Fruit fly (Drosophila melanogaster) whole organism, embryonic: ENCODE results near the gene Naa20A.

Experiments used
- Ada2b ChIP-seq: fragments of 200-800 bp; sonication (Bioruptor generic); IDR thresholded peaks from 2 replicates; pipeline ENCODE4 v1.3.6; 2022; ENCODE audit warnings: missing biosample characterization, missing genetic modification characterization
- Bgb ChIP-seq: fragments of 200-800 bp; sonication (Bioruptor generic); IDR thresholded peaks from 2 replicates; pipeline ENCODE4 v1.3.6; 2022; ENCODE audit warnings: missing biosample characterization, missing genetic modification characterization; ENCODE audit not compliant: partially characterized antibody
- CG10654 ChIP-seq: fragments of 200-800 bp; sonication (Bioruptor generic); optimal IDR thresholded peaks from 2 replicates; lab custom pipeline; 2016; ENCODE audit warnings: missing biosample characterization, missing genetic modification characterization
- CG10979 ChIP-seq: fragments of 200-800 bp; sonication (Bioruptor generic); optimal IDR thresholded peaks from 2 replicates; lab custom pipeline; 2018; ENCODE audit warnings: missing biosample characterization, mild to moderate bottlenecking, missing genetic modification characterization, moderate library complexity
- CG15696 ChIP-seq: fragments of 200-800 bp; sonication (Bioruptor generic); optimal IDR thresholded peaks from 2 replicates; lab custom pipeline; 2019; ENCODE audit warnings: missing biosample characterization, mild to moderate bottlenecking, missing genetic modification characterization, moderate library complexity
- CG16813 ChIP-seq: fragments of 200-800 bp; sonication (Bioruptor generic); IDR thresholded peaks from 3 replicates; pipeline ENCODE4 v1.3.6; 2022; ENCODE audit warnings: missing biosample characterization, missing genetic modification characterization; ENCODE audit not compliant: partially characterized antibody
- CG17186 ChIP-seq: fragments of 200-800 bp; sonication (Bioruptor generic); optimal IDR thresholded peaks from 3 replicates; lab custom pipeline; 2017; ENCODE audit warnings: missing biosample characterization, missing genetic modification reagents, missing genetic modification characterization
- CG17385 ChIP-seq: fragments of 200-800 bp; sonication (Bioruptor generic); optimal IDR thresholded peaks from 3 replicates; lab custom pipeline; 2018; ENCODE audit warnings: missing biosample characterization, mild to moderate bottlenecking, missing genetic modification characterization
- CG17802 ChIP-seq: fragments of 200-800 bp; sonication (Bioruptor generic); optimal IDR thresholded peaks from 2 replicates; lab custom pipeline; 2018; ENCODE audit warnings: missing biosample characterization, mild to moderate bottlenecking, missing genetic modification characterization, moderate library complexity
- CG18011 ChIP-seq: fragments of 200-800 bp; sonication (Bioruptor generic); optimal IDR thresholded peaks from 2 replicates; lab custom pipeline; 2017; ENCODE audit warnings: missing biosample characterization, missing genetic modification characterization, mild to moderate bottlenecking, moderate library complexity, missing genotype
- CG30403 ChIP-seq: fragments of 200-800 bp; sonication (Bioruptor generic); optimal IDR thresholded peaks from 3 replicates; lab custom pipeline; 2016; ENCODE audit warnings: missing biosample characterization, missing genetic modification characterization
- CG32767 ChIP-seq: fragments of 200-800 bp; sonication (Bioruptor generic); IDR thresholded peaks from 2 replicates; pipeline ENCODE4 v1.3.6; 2022; ENCODE audit warnings: missing biosample characterization, missing genetic modification characterization
- CG6689 ChIP-seq: fragments of 200-800 bp; sonication (Bioruptor generic); IDR thresholded peaks from 2 replicates; pipeline ENCODE4 v1.3.6; 2022; ENCODE audit warnings: missing biosample characterization, missing genetic modification characterization
- CG6791 ChIP-seq: fragments of 200-800 bp; sonication (Bioruptor generic); IDR thresholded peaks from 3 replicates; pipeline ENCODE4 v1.3.6; 2022; ENCODE audit warnings: missing biosample characterization, missing genetic modification characterization; ENCODE audit not compliant: partially characterized antibody
- CG7271 ChIP-seq: fragments of 200-800 bp; sonication (Bioruptor generic); optimal IDR thresholded peaks from 2 replicates; lab custom pipeline; 2018; ENCODE audit warnings: missing biosample characterization, mild to moderate bottlenecking, missing genetic modification characterization, moderate library complexity
- CG8290 ChIP-seq, 3 experiments: fragments of 200-800 bp; sonication (Bioruptor generic); optimal IDR thresholded peaks; 2 replicates each; lab custom pipeline; 2016 to 2019; ENCODE audit warnings: missing biosample characterization in 3 of 3, missing genetic modification characterization in 3 of 3, mild to moderate bottlenecking in 2 of 3, moderate library complexity in 1 of 3
- CG8924 ChIP-seq: fragments of 200-800 bp; optimal IDR thresholded peaks from 3 replicates; lab custom pipeline; 2019; ENCODE audit warnings: missing biosample characterization, mild to moderate bottlenecking, missing genetic modification characterization, moderate library complexity
- CG9727 ChIP-seq: fragments of 200-800 bp; sonication (Bioruptor generic); optimal IDR thresholded peaks from 3 replicates; lab custom pipeline; 2017; ENCODE audit warnings: missing biosample characterization, mild to moderate bottlenecking, missing genetic modification characterization
- CTCF ChIP-seq: fragments of 200-800 bp; sonication (Bioruptor generic); optimal IDR thresholded peaks from 2 replicates; lab custom pipeline; 2017; ENCODE audit warnings: missing biosample characterization, mild to moderate bottlenecking, missing genetic modification characterization, moderate library complexity
- Fer1 ChIP-seq: fragments of 200-800 bp; sonication (Bioruptor generic); optimal IDR thresholded peaks from 2 replicates; lab custom pipeline; 2017; ENCODE audit warnings: missing biosample characterization, mild to moderate bottlenecking, missing genetic modification characterization
- Gug ChIP-seq: fragments of 200-800 bp; sonication (Bioruptor generic); IDR thresholded peaks from 4 replicates; pipeline ENCODE4 v1.3.6; 2022; ENCODE audit warnings: missing biosample characterization, missing genetic modification characterization
- HLH4C ChIP-seq: fragments of 200-800 bp; sonication (Bioruptor generic); IDR thresholded peaks from 3 replicates; pipeline ENCODE4 v1.3.6; 2022; ENCODE audit warnings: missing biosample characterization, missing genetic modification characterization; ENCODE audit not compliant: partially characterized antibody
- HmgD ChIP-seq: fragments of 200-800 bp; sonication (Bioruptor generic); optimal IDR thresholded peaks from 3 replicates; lab custom pipeline; 2016; ENCODE audit warnings: missing biosample characterization, missing genetic modification characterization
- Opbp ChIP-seq: fragments of 200-800 bp; sonication (Bioruptor generic); IDR thresholded peaks from 3 replicates; pipeline ENCODE4 v1.3.6; 2022; ENCODE audit warnings: missing biosample characterization, missing genetic modification characterization; ENCODE audit not compliant: partially characterized antibody
- Scr ChIP-seq: fragments of 200-800 bp; sonication (Bioruptor generic); IDR thresholded peaks from 2 replicates; pipeline ENCODE4 v1.3.6; 2022; ENCODE audit warnings: missing biosample characterization, missing genetic modification characterization; ENCODE audit not compliant: partially characterized antibody
- Xbp1 ChIP-seq: fragments of 200-800 bp; sonication (Bioruptor generic); optimal IDR thresholded peaks from 3 replicates; lab custom pipeline; 2016; ENCODE audit warnings: missing biosample characterization, mild to moderate bottlenecking, missing genetic modification characterization
- cas ChIP-seq: fragments of 200-800 bp; sonication (Bioruptor generic); IDR thresholded peaks from 2 replicates; pipeline ENCODE4 v1.3.6; 2022; ENCODE audit warnings: missing biosample characterization, missing genetic modification characterization
- crc ChIP-seq: fragments of 200-800 bp; sonication (Bioruptor generic); optimal IDR thresholded peaks from 2 replicates; lab custom pipeline; 2016; ENCODE audit warnings: missing biosample characterization, missing genetic modification characterization
- dmrt99B ChIP-seq: fragments of 200-800 bp; sonication (Bioruptor generic); optimal IDR thresholded peaks from 2 replicates; lab custom pipeline; 2018; ENCODE audit warnings: missing biosample characterization, mild to moderate bottlenecking, missing genetic modification characterization, moderate library complexity
- fd64A ChIP-seq: fragments of 200-800 bp; sonication (Bioruptor generic); optimal IDR thresholded peaks from 3 replicates; lab custom pipeline; 2018; ENCODE audit warnings: missing biosample characterization, mild to moderate bottlenecking, missing genetic modification characterization
- gcm2 ChIP-seq: fragments of 200-800 bp; sonication (Bioruptor generic); optimal IDR thresholded peaks from 2 replicates; lab custom pipeline; 2016; ENCODE audit warnings: missing biosample characterization, missing genetic modification characterization
- gsb ChIP-seq: fragments of 200-800 bp; sonication (Bioruptor generic); IDR thresholded peaks from 2 replicates; pipeline ENCODE4 v1.3.6; 2022; ENCODE audit warnings: missing biosample characterization, missing genetic modification characterization
- ham ChIP-seq: fragments of 200-800 bp; sonication (Bioruptor generic); IDR thresholded peaks from 2 replicates; pipeline ENCODE4 v1.3.6; 2022; ENCODE audit warnings: missing biosample characterization, missing genetic modification characterization
- jing ChIP-seq: fragments of 200-800 bp; sonication (Bioruptor generic); optimal IDR thresholded peaks from 2 replicates; lab custom pipeline; 2018; ENCODE audit warnings: missing biosample characterization, mild to moderate bottlenecking, missing genetic modification characterization
- mld ChIP-seq: fragments of 200-800 bp; sonication (Bioruptor generic); IDR thresholded peaks from 3 replicates; pipeline ENCODE4 v1.3.6; 2022; ENCODE audit warnings: missing biosample characterization, missing genetic modification characterization; ENCODE audit not compliant: partially characterized antibody
- nerfin-2 ChIP-seq: fragments of 200-800 bp; sonication (Bioruptor generic); IDR thresholded peaks from 2 replicates; pipeline ENCODE4 v1.3.6; 2022; ENCODE audit warnings: missing biosample characterization, missing genetic modification characterization; ENCODE audit not compliant: partially characterized antibody
- pnt ChIP-seq: fragments of 200-800 bp; sonication (Bioruptor generic); optimal IDR thresholded peaks from 3 replicates; lab custom pipeline; 2016; ENCODE audit warnings: missing biosample characterization, missing genetic modification characterization
- prd ChIP-seq, 3 experiments: fragments of >200 bp in 2 of 3; fragments of 200-800 bp in 1 of 3; sonication (Bioruptor generic) in 1 of 3; optimal IDR thresholded peaks in 2 of 3; IDR thresholded peaks in 1 of 3; 2 replicates in 2 of 3; 3 replicates in 1 of 3; pipeline versions ENCODE4 v1.3.6 to Lab custom; 2017 to 2022; ENCODE audit warnings: missing biosample characterization in 1 of 3, missing genetic modification characterization in 1 of 3
- sug ChIP-seq: fragments of 200-800 bp; optimal IDR thresholded peaks from 2 replicates; lab custom pipeline; 2019; ENCODE audit warnings: missing biosample characterization, mild to moderate bottlenecking, missing genetic modification characterization, moderate library complexity
- tup ChIP-seq: fragments of 200-800 bp; sonication (Bioruptor generic); optimal IDR thresholded peaks from 2 replicates; lab custom pipeline; 2016; ENCODE audit warnings: missing biosample characterization, mild to moderate bottlenecking, missing genetic modification characterization, moderate library complexity
- vnd ChIP-seq: fragments of 200-800 bp; sonication (Bioruptor generic); IDR thresholded peaks from 3 replicates; pipeline ENCODE4 v1.3.6; 2022; ENCODE audit warnings: missing biosample characterization, missing genetic modification characterization; ENCODE audit not compliant: partially characterized antibody
- vvl ChIP-seq: fragments of 200-800 bp; sonication (Bioruptor generic); IDR thresholded peaks from 2 replicates; pipeline ENCODE4 v1.3.6; 2022; ENCODE audit warnings: missing biosample characterization, missing genetic modification characterization

Gene Naa20A

dm6 chrX:19590579-19590978 lies 32.3 kb downstream of the Naa20A start (continued):
- TF ChIP-seq CG10654 (GFP tag; lab: Kevin White, UChicago), result no peak

- TF ChIP-seq sug, result peak; percentile 41
- no peak for TF ChIP-seq dmrt99B (tag; lab: Kevin White, UChicago)
Measured at dm6 chrX:19590070-19590469, 32.8 kb downstream of the Naa20A start, which contains the start of gene CG14219. CG14219 (minus strand) TSS chrX:19590170.

dm6 chrX:19585142-19585541 lies 37.7 kb downstream of the Naa20A start:
- peak; percentile 87 for TF ChIP-seq CTCF (GFP tag; lab: Kevin White, UChicago)
- TF ChIP-seq CG9727 (GFP tag; lab: Kevin White, UChicago), result no peak

- TF ChIP-seq CG17186 (no peak), fd64A (GFP tag; lab: Kevin White, UChicago) (no peak), CG17802 (tag; lab: Kevin White, UChicago) (no peak), CG9727 (GFP tag; lab: Kevin White, UChicago) (no peak), CG30403 (GFP tag; lab: Kevin White, UChicago) (no peak), cas (GFP tag; lab: Robert Waterston, UW) (no peak), jing (no peak), CG15696 (tag; lab: Kevin White, UChicago) (no peak), CG18011 (GFP tag; lab: Kevin White, UChicago) (no peak), Xbp1 (no peak)
Measured at dm6 chrX:19583317-19583716, 39.6 kb downstream of the Naa20A start, which contains the start of gene CG14204. CG14204 (plus strand) TSS chrX:19583617.

- TF ChIP-seq Gug (GFP tag; lab: Robert Waterston, UW) (no peak), CG8290 (GFP tag; optimal IDR thresholded peaks at IDR 0.05; lab: Kevin White, UChicago) (no peak), CG8290 (tag; optimal IDR thresholded peaks at IDR 0.05; lab: Kevin White, UChicago) (no peak), CG6791 (GFP tag; lab: Robert Waterston, UW) (0 out of 3 replicates have a peak, but pooled peaks have one; percentile 35), vvl (GFP tag; lab: Robert Waterston, UW) (no peak), gcm2 (GFP tag; lab: Kevin White, UChicago) (no peak), CG6689 (GFP tag; lab: Robert Waterston, UW) (no peak), prd (optimal IDR thresholded peaks at IDR 0.05; lab: Kevin White, UChicago) (no peak), prd (GFP tag; IDR thresholded peaks at IDR 0.05; lab: Robert Waterston, UW) (no peak), Bgb (GFP tag; lab: Robert Waterston, UW) (peak; percentile 33; the same call in 1 of the 2 replicates), tup (GFP tag; lab: Kevin White, UChicago) (no peak), Fer1 (GFP tag; lab: Kevin White, UChicago) (no peak), CG7271 (no peak), Ada2b (GFP tag; lab: Robert Waterston, UW) (no peak), ham (GFP tag; lab: Robert Waterston, UW) (no peak), CG32767 (GFP tag; lab: Robert Waterston, UW) (no peak), CG10979 (tag; lab: Kevin White, UChicago) (no peak), HLH4C (GFP tag; lab: Robert Waterston, UW) (peak; percentile 65), HmgD (GFP tag; lab: Kevin White, UChicago) (no peak), crc (GFP tag; lab: Kevin White, UChicago) (no peak), CG16813 (GFP tag; lab: Robert Waterston, UW) (peak; percentile 53; the same call in 1 of the 3 replicates), pnt (GFP tag; lab: Kevin White, UChicago) (no peak), nerfin-2 (GFP tag; lab: Robert Waterston, UW) (peak; percentile 52), Opbp (GFP tag; lab: Robert Waterston, UW) (no peak), gsb (GFP tag; lab: Robert Waterston, UW) (no peak), mld (0 out of 3 replicates have a peak, but pooled peaks have one; percentile 24), CG17385 (GFP tag; lab: Kevin White, UChicago) (no peak), CG8924 (no peak), Scr (peak; percentile 35; the same call in 1 of the 2 replicates), vnd (GFP tag; lab: Robert Waterston, UW) (peak; percentile 51; the same call in 2 of the 3 replicates)
Measured at dm6 chrX:19582732-19583131, 40.1 kb downstream of the Naa20A start.
